Worm (Caenorhabditis elegans) whole organism, L3 larva: ENCODE results near the gene Y38C1BA.1.

Experiments used
- ceh-9 ChIP-seq: sonication (generic microtip); optimal IDR thresholded peaks from 2 replicates; lab custom pipeline; 2018; ENCODE audit warnings: missing biosample characterization, missing genetic modification characterization
- lin-39 ChIP-seq: fragments of 150-350 bp; optimal IDR thresholded peaks from 2 replicates; lab custom pipeline; 2018; ENCODE audit warnings: missing biosample characterization, missing genetic modification reagents, missing genetic modification characterization
- nfya-1 ChIP-seq: sonication (generic microtip); optimal IDR thresholded peaks from 2 replicates; lab custom pipeline; 2017; ENCODE audit warnings: missing genetic modification characterization, mild to moderate bottlenecking, missing compliant biosample characterization, antibody characterized with exemption, moderate library complexity; ENCODE audit not compliant: insufficient read depth
- nhr-11 ChIP-seq: fragments of 150-350 bp; optimal IDR thresholded peaks from 2 replicates; lab custom pipeline; 2014; ENCODE audit warnings: missing biosample characterization, missing genetic modification characterization
- nhr-28 ChIP-seq: fragments of 150-350 bp; optimal IDR thresholded peaks from 2 replicates; lab custom pipeline; 2014; ENCODE audit warnings: missing biosample characterization, missing genetic modification characterization
- nhr-77 ChIP-seq: fragments of 150-350 bp; optimal IDR thresholded peaks from 2 replicates; lab custom pipeline; 2014; ENCODE audit warnings: missing biosample characterization, missing genetic modification characterization
- pqm-1 ChIP-seq: fragments of 150-350 bp; optimal IDR thresholded peaks from 2 replicates; lab custom pipeline; 2017; ENCODE audit warnings: missing biosample characterization, missing genetic modification characterization, inconsistent platforms
- unc-39 ChIP-seq: sonication (generic microtip); optimal IDR thresholded peaks from 4 replicates; lab custom pipeline; 2017; ENCODE audit warnings: missing biosample characterization, missing genetic modification characterization

DNA sequence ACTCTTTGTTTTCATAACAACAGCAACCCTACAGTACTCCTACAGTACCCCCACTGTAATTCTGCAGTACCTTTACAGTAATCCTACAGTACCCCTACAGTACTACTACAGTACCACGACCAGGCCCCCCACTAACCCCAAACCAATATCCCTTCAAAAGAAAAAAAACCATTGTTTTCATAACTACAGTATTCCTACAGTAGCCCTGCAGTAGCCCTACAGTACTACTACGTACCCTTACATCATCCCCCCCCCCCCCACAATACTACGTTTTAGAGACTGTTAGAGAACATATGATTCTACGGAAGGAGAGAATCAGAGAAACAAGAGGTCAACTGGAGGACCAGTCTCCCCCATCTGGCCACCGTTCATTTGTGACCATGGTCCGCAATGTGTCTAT, 50.3 kb downstream of the Y38C1BA.1 start, which contains the start of gene Y41D4A.3:
- no peak for TF ChIP-seq nhr-11 (tag; lab: Kevin White, UChicago)
- TF ChIP-seq ceh-9 (tag; lab: Kevin White, UChicago): no peak
- TF ChIP-seq unc-39 (tag; lab: Kevin White, UChicago): no peak
- TF ChIP-seq pqm-1: no peak
- TF ChIP-seq nfya-1 (tag; lab: Kevin White, UChicago): no peak
- TF ChIP-seq nhr-28 (tag; lab: Kevin White, UChicago): no peak
- no peak for TF ChIP-seq lin-39 (tag; lab: Kevin White, UChicago)
- TF ChIP-seq nhr-77 (tag; lab: Kevin White, UChicago): no peak
